Fruit fly (Drosophila melanogaster): ENCODE data around the gene Phyhd1.

Gene Phyhd1

dm6 chr3R:10661098-10661497 is 19.6 kb downstream of the Phyhd1 start (continued):
- TF ChIP-seq CG31627 (GFP tag; optimal IDR thresholded peaks at IDR 0.05) (peak; percentile 39), CG9139 (GFP tag; optimal IDR thresholded peaks at IDR 0.05) (no peak), salr (GFP tag; optimal IDR thresholded peaks at IDR 0.05) (peak in 1 of 2 experiments; percentile 29), Smox (GFP tag; optimal IDR thresholded peaks at IDR 0.05) (peak; percentile 56), CG11902 (GFP tag; optimal IDR thresholded peaks at IDR 0.05) (peak; percentile 47), fkh (GFP tag; optimal IDR thresholded peaks at IDR 0.05) (no peak), Eip75B (GFP tag; optimal IDR thresholded peaks at IDR 0.05) (peak; percentile 59), CG6792 (GFP tag; optimal IDR thresholded peaks at IDR 0.05) (peak; percentile 66), CG6854 (GFP tag; optimal IDR thresholded peaks at IDR 0.05) (no peak), OdsH (GFP tag; optimal IDR thresholded peaks at IDR 0.05) (peak; percentile 64), CG8119 (GFP tag; IDR thresholded peaks at IDR 0.05) (0 out of 3 replicates have a peak, but pooled peaks have one; percentile 15), Eip93F (GFP tag; optimal IDR thresholded peaks at IDR 0.05) (no peak), lz (GFP tag; optimal IDR thresholded peaks at IDR 0.05) (peak; percentile 52)

dm6 chr3R:10659563-10659962 is 21.2 kb downstream of the Phyhd1 start:
- TF ChIP-seq Ets21C (GFP tag; optimal IDR thresholded peaks at IDR 0.05): no peak
- TF ChIP-seq CG11762 (GFP tag; optimal IDR thresholded peaks at IDR 0.05; ENCODE audit: insufficient read depth): no peak
- no peak for TF ChIP-seq Sox15 (GFP tag; optimal IDR thresholded peaks at IDR 0.05)
- no peak for TF ChIP-seq dac (GFP tag; optimal IDR thresholded peaks at IDR 0.05)
- TF ChIP-seq salr (GFP tag; optimal IDR thresholded peaks at IDR 0.05): no peak
- TF ChIP-seq CG6163 (GFP tag; IDR thresholded peaks at IDR 0.05): no peak
- TF ChIP-seq achi (GFP tag; optimal IDR thresholded peaks at IDR 0.05): no peak
- no peak for TF ChIP-seq Ets96B (tag; optimal IDR thresholded peaks at IDR 0.05)
- TF ChIP-seq esn (GFP tag; optimal IDR thresholded peaks at IDR 0.05): no peak
- no peak for TF ChIP-seq Hr4 (GFP tag; optimal IDR thresholded peaks at IDR 0.05)
- TF ChIP-seq fd85E (GFP tag; optimal IDR thresholded peaks at IDR 0.05): no peak
- TF ChIP-seq acj6 (GFP tag; optimal IDR thresholded peaks at IDR 0.05): no peak
- no peak for TF ChIP-seq CG11902 (GFP tag; optimal IDR thresholded peaks at IDR 0.05)
- no peak for TF ChIP-seq CG32006 (GFP tag; optimal IDR thresholded peaks at IDR 0.05)

- peak; percentile 42 for TF ChIP-seq Eip78C (GFP tag)
- no peak for TF ChIP-seq Hr38 (GFP tag; optimal IDR thresholded peaks at IDR 0.05)
- TF ChIP-seq CG31627 (GFP tag; optimal IDR thresholded peaks at IDR 0.05): peak; percentile 12
- peak; percentile 41 for TF ChIP-seq topi (GFP tag; optimal IDR thresholded peaks at IDR 0.05)
- TF ChIP-seq fkh (GFP tag; optimal IDR thresholded peaks at IDR 0.05): no peak
- TF ChIP-seq esn (GFP tag; optimal IDR thresholded peaks at IDR 0.05): peak; percentile 30
- TF ChIP-seq Met (GFP tag; optimal IDR thresholded peaks at IDR 0.05): peak; percentile 28
- peak; percentile 25 for TF ChIP-seq cyc (GFP tag; optimal IDR thresholded peaks at IDR 0.05)
- TF ChIP-seq svp (GFP tag): peak; percentile 82
- no peak for TF ChIP-seq Lpt (GFP tag; optimal IDR thresholded peaks at IDR 0.05)
- no peak for TF ChIP-seq net (GFP tag; optimal IDR thresholded peaks at IDR 0.05)
Observed at dm6 chr3R:10658783-10659182, 21.9 kb downstream of the Phyhd1 start.

- TF ChIP-seq Eip78C (GFP tag) (peak; percentile 21), net (GFP tag; optimal IDR thresholded peaks at IDR 0.05) (no peak), dsx (GFP tag; optimal IDR thresholded peaks at IDR 0.05; ENCODE audit: poor library complexity, severe bottlenecking) (no peak), esn (GFP tag; optimal IDR thresholded peaks at IDR 0.05) (no peak), ss (GFP tag; optimal IDR thresholded peaks at IDR 0.05) (peak; percentile 25 to 27), CG11294 (GFP tag; IDR thresholded peaks at IDR 0.05) (no peak)
Observed at dm6 chr3R:10656578-10656977, 24.1 kb downstream of the Phyhd1 start.
